Fruit fly (Drosophila melanogaster): Measurements from ENCODE around the gene CG13457.
A peak's percentile ranks its signal among the peaks of the same experiment; 100 is the strongest.

Gene CG13457

DNA sequence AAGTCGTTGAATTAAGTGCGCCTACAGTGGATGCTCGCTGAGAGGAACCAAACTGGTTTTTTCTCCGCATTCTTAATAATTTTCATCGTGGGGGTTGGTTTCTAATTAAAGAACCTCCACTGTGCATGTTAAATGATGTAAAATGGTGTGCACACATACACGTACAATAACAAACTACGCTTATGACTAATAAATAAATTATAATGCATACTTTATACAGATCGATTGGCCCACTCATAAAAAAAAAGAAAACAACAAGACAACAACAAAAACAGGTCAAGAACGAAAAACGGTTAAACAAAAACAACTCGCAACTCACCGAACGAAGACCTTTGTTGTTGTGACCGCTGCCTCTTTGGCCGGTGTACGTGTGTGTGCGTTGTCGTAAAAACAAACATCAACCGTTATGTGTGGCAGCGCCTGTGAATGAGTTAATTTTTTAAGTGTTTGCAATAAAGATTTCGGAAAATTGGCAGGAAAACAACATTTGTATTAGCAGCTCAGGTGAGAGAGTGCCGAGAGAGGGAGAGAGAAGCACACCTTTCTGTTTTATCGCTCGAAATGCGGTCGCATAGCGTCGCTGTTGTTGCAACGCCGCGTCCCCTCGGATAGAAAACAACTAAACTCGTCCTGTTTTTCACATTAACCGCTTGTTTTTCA is 37.1 kb downstream of the CG13457 start:
- TF ChIP-seq psq (GFP tag; optimal IDR thresholded peaks at IDR 0.05) (peak; percentile 0), Hr78 (GFP tag; optimal IDR thresholded peaks at IDR 0.05) (no peak), Hr83 (GFP tag; optimal IDR thresholded peaks at IDR 0.05; ENCODE audit: poor library complexity, severe bottlenecking) (peak; percentile 6), pan (optimal IDR thresholded peaks at IDR 0.05) (no peak), CrebA (GFP tag; optimal IDR thresholded peaks at IDR 0.05; ENCODE audit: borderline replicate concordance) (no peak), Myc (optimal IDR thresholded peaks at IDR 0.05) (no peak), Vsx2 (GFP tag; optimal IDR thresholded peaks at IDR 0.05; ENCODE audit: partially characterized antibody) (no peak), Hnf4 (GFP tag; optimal IDR thresholded peaks at IDR 0.05) (no peak), tai (GFP tag; optimal IDR thresholded peaks at IDR 0.05) (no peak), usp (GFP tag; optimal IDR thresholded peaks at IDR 0.05) (no peak), Rel (GFP tag; optimal IDR thresholded peaks at IDR 0.05) (no peak), Rel (tag; optimal IDR thresholded peaks at IDR 0.05) (no peak), OdsH (GFP tag; optimal IDR thresholded peaks at IDR 0.05) (peak; percentile 15), Dif (GFP tag; optimal IDR thresholded peaks at IDR 0.05; ENCODE audit: partially characterized antibody) (no peak), br (GFP tag; optimal IDR thresholded peaks at IDR 0.05) (peak; percentile 26), jim (GFP tag; optimal IDR thresholded peaks at IDR 0.05) (no peak), h (GFP tag; optimal IDR thresholded peaks at IDR 0.05) (peak; percentile 50), woc (GFP tag; optimal IDR thresholded peaks at IDR 0.05) (peak; percentile 2), ey (GFP tag; optimal IDR thresholded peaks at IDR 0.05) (peak; percentile 29), sage (GFP tag; optimal IDR thresholded peaks at IDR 0.05) (peak; percentile 28), HLH106 (tag; optimal IDR thresholded peaks at IDR 0.05) (no peak), sv (GFP tag; optimal IDR thresholded peaks at IDR 0.05) (no peak), Mio (GFP tag; optimal IDR thresholded peaks at IDR 0.05) (no peak), Sp1 (GFP tag; optimal IDR thresholded peaks at IDR 0.05) (no peak), foxo (GFP tag; optimal IDR thresholded peaks at IDR 0.05) (no peak), rgr (GFP tag; optimal IDR thresholded peaks at IDR 0.05) (peak; percentile 21), N (GFP tag; optimal IDR thresholded peaks at IDR 0.05) (no peak), Dfd (GFP tag; optimal IDR thresholded peaks at IDR 0.05) (no peak), GATAd (GFP tag; optimal IDR thresholded peaks at IDR 0.05) (no peak), dsf (GFP tag; optimal IDR thresholded peaks at IDR 0.05; ENCODE audit: borderline replicate concordance) (no peak), CG32264 (GFP tag; optimal IDR thresholded peaks at IDR 0.05) (no peak), Abd-B (GFP tag; optimal IDR thresholded peaks at IDR 0.05) (no peak), fru (GFP tag; optimal IDR thresholded peaks at IDR 0.05) (peak; percentile 18), CG9705 (GFP tag; optimal IDR thresholded peaks at IDR 0.05) (peak; percentile 4), dmrt93B (GFP tag; optimal IDR thresholded peaks at IDR 0.05) (no peak), dl (GFP tag; optimal IDR thresholded peaks at IDR 0.05; ENCODE audit: insufficient read depth in 1 of 2, partially characterized antibody in 2 of 2) (no peak), Jra (GFP tag; optimal IDR thresholded peaks at IDR 0.05) (peak; percentile 5), lola (GFP tag; optimal IDR thresholded peaks at IDR 0.05) (no peak), brk (GFP tag; optimal IDR thresholded peaks at IDR 0.05) (peak; percentile 26)

DNA sequence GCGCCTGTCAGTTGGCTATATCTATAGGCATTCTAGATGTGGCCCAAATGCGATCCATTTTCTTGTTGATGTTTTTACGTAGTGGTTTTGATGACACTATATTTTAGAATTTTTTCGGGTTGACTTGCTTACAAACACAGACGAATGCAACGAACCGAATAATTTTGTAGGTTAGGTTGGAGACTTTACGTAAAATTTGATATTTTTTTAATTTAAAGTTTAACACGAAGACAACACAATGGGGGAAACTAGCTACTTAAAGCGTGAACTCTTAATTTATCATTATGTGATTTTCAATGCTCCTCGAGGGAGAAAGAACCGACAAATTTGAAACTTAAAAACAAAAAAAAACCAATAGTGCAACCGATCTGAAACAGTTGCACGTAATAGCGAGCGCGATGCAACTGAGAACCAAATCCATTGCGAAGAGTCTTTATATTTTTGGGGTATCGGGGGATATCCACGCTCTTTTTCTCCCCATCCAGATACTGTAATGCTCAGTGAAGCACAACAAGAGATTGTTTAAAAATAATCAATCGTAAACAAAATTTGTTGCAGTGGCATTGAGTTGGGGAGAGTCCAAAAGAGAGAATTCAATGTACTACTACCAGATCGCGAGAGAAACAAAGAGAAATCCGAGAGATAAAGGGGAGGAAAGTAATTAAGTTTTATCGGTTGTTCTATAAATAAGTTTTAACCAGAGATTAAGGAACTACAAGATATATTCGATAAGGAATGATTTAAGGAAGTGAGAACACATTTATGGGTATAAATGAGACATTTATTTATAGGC is 41.1 kb downstream of the CG13457 start:
- no peak for TF ChIP-seq psq (GFP tag; optimal IDR thresholded peaks at IDR 0.05)
- TF ChIP-seq foxo (GFP tag; optimal IDR thresholded peaks at IDR 0.05) = no peak
- TF ChIP-seq dmrt93B (GFP tag; optimal IDR thresholded peaks at IDR 0.05) = no peak
- TF ChIP-seq sage (GFP tag; optimal IDR thresholded peaks at IDR 0.05) = no peak
- TF ChIP-seq ey (GFP tag; optimal IDR thresholded peaks at IDR 0.05) = no peak
- no peak for TF ChIP-seq Vsx2 (GFP tag; optimal IDR thresholded peaks at IDR 0.05; ENCODE audit: partially characterized antibody)
- no peak for TF ChIP-seq Rel (GFP tag; optimal IDR thresholded peaks at IDR 0.05)
- no peak for TF ChIP-seq Rel (tag; optimal IDR thresholded peaks at IDR 0.05)
